Worm (Caenorhabditis elegans): ENCODE measurements around the gene mdf-2.

Gene mdf-2

ce11 chrIV:2665388-2665978 is 24.6 kb upstream of the mdf-2 start:
- TF ChIP-seq lsy-2 (tag; optimal IDR thresholded peaks at IDR 0.05) (peak in 1 of 2 experiments; percentile 8), aly-2 (tag; optimal IDR thresholded peaks at IDR 0.05) (no peak), lin-39 (tag; optimal IDR thresholded peaks at IDR 0.05) (no peak), nhr-129 (tag; optimal IDR thresholded peaks at IDR 0.05) (peak; percentile 25), sma-9 (GFP tag; optimal IDR thresholded peaks at IDR 0.05) (peak; percentile 42), sma-9 (tag; optimal IDR thresholded peaks at IDR 0.05) (no peak), F13H6.1 (tag; optimal IDR thresholded peaks at IDR 0.05) (peak; percentile 47)

- TF ChIP-seq blmp-1 (tag; optimal IDR thresholded peaks at IDR 0.05; ENCODE audit: insufficient read depth) (no peak), ztf-4 (tag; optimal IDR thresholded peaks at IDR 0.05) (no peak), ztf-11 (tag; optimal IDR thresholded peaks at IDR 0.05) (no peak), lin-13 (GFP tag; optimal IDR thresholded peaks at IDR 0.05) (no peak), nhr-77 (tag; optimal IDR thresholded peaks at IDR 0.05) (no peak)
Observed at ce11 chrIV:2664901-2665201, 23.9 kb upstream of the mdf-2 start.

- TF ChIP-seq C34F6.9 (tag; optimal IDR thresholded peaks at IDR 0.05) = peak; percentile 29
- TF ChIP-seq ceh-16 (tag; optimal IDR thresholded peaks at IDR 0.05) = no peak
- TF ChIP-seq zag-1 (tag; optimal IDR thresholded peaks at IDR 0.05) = peak; percentile 35
- TF ChIP-seq unc-55 (GFP tag; optimal IDR thresholded peaks at IDR 0.05) = peak; percentile 10
- peak; percentile 31 for TF ChIP-seq nhr-129 (tag; optimal IDR thresholded peaks at IDR 0.05)
- peak; percentile 15 to 58 for TF ChIP-seq lsy-2 (tag; optimal IDR thresholded peaks at IDR 0.05)
Observed at ce11 chrIV:2663953-2664900, 23.3 kb upstream of the mdf-2 start, which contains the start of gene Y69A2AR.31. Gene Y69A2AR.31, minus strand, starts transcription at chrIV:2664003.

ce11 chrIV:2658733-2659132 is 17.8 kb upstream of the mdf-2 start:
- TF ChIP-seq skn-1 (tag; optimal IDR thresholded peaks at IDR 0.05) = no peak

- TF ChIP-seq blmp-1 (tag; optimal IDR thresholded peaks at IDR 0.05; ENCODE audit: insufficient read depth) (no peak), fos-1 (tag; optimal IDR thresholded peaks at IDR 0.05) (no peak), skn-1 (tag; optimal IDR thresholded peaks at IDR 0.05) (no peak), lin-13 (GFP tag; optimal IDR thresholded peaks at IDR 0.05) (no peak), R02D3.7 (tag; optimal IDR thresholded peaks at IDR 0.05) (no peak), F13H6.1 (tag; optimal IDR thresholded peaks at IDR 0.05) (no peak), lsy-2 (tag; optimal IDR thresholded peaks at IDR 0.05) (no peak), unc-62 (GFP tag; optimal IDR thresholded peaks at IDR 0.05) (no peak), nhr-129 (tag; optimal IDR thresholded peaks at IDR 0.05) (no peak), mab-5 (tag; optimal IDR thresholded peaks at IDR 0.05) (no peak)
Observed at ce11 chrIV:2657307-2657706, 16.4 kb upstream of the mdf-2 start.

- TF ChIP-seq snpc-4 (tag; optimal IDR thresholded peaks at IDR 0.05) (no peak), aly-2 (tag; optimal IDR thresholded peaks at IDR 0.05) (no peak), nhr-25 (tag; optimal IDR thresholded peaks at IDR 0.05) (no peak), lsy-2 (tag; optimal IDR thresholded peaks at IDR 0.05) (no peak), ztf-11 (tag; optimal IDR thresholded peaks at IDR 0.05) (no peak), mdl-1 (tag; optimal IDR thresholded peaks at IDR 0.05) (no peak), elt-3 (tag; optimal IDR thresholded peaks at IDR 0.05) (no peak), ceh-82 (tag; optimal IDR thresholded peaks at IDR 0.05) (no peak), fos-1 (tag; optimal IDR thresholded peaks at IDR 0.05) (no peak), unc-62 (GFP tag; optimal IDR thresholded peaks at IDR 0.05) (no peak), lin-11 (tag; optimal IDR thresholded peaks at IDR 0.05) (no peak), crh-2 (tag; optimal IDR thresholded peaks at IDR 0.05) (no peak), sma-9 (GFP tag; optimal IDR thresholded peaks at IDR 0.05) (no peak), sma-9 (tag; optimal IDR thresholded peaks at IDR 0.05) (no peak), peb-1 (tag; optimal IDR thresholded peaks at IDR 0.05) (no peak), sem-4 (tag; optimal IDR thresholded peaks at IDR 0.05) (no peak)
Observed at ce11 chrIV:2656400-2657139, 15.6 kb upstream of the mdf-2 start.

All from whole organism, L2 larva.